Worm (Caenorhabditis elegans): ENCODE measurements around the gene gur-5.

The gur-5 gene

DNA sequence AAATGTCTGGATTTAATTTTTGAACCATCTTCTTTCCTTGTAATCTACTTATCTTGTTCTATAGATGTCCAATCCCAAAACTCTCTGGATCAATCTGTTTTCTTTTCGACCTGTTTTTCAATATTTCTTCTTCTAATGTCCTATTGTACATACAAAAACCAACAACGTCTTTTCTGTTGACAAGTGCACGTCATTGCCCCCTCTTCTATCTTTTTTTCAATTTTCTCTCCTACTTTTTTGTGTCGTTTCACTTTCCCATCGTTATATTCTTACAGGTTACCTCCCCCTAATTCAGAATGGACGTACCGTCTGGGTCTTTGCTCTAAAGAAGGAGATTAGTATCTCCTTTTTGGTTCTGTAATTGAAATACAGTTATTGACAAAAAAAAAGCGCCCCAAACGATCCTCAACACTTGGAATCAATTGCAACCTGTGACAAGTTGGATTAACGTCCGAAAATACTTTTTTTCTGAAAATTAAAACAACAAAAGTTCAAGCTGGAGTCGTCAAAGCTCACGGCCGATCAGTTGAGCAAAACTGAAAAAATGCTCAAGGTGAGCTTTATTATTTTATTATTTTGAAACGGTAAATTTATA is 37.7 kb downstream of the gur-5 start, which contains the start of gene vhp-1:
TSS of gene vhp-1 (plus strand) at position 545 of the 595 bp plus-strand sequence.
- no peak for TF ChIP-seq nhr-11 (tag; optimal IDR thresholded peaks at IDR 0.05)
- no peak for TF ChIP-seq ztf-4 (tag; optimal IDR thresholded peaks at IDR 0.05)
- TF ChIP-seq hmg-11 (tag; optimal IDR thresholded peaks at IDR 0.05) = no peak
- TF ChIP-seq tbx-2 (tag; optimal IDR thresholded peaks at IDR 0.05) = no peak
- no peak for TF ChIP-seq R02D3.7 (tag; optimal IDR thresholded peaks at IDR 0.05)
- peak; percentile 16 for TF ChIP-seq nhr-23 (tag; optimal IDR thresholded peaks at IDR 0.05)
- peak; percentile 61 for TF ChIP-seq pha-4 (tag; optimal IDR thresholded peaks at IDR 0.05)
- no peak for TF ChIP-seq ZK546.5 (tag; optimal IDR thresholded peaks at IDR 0.05)

DNA sequence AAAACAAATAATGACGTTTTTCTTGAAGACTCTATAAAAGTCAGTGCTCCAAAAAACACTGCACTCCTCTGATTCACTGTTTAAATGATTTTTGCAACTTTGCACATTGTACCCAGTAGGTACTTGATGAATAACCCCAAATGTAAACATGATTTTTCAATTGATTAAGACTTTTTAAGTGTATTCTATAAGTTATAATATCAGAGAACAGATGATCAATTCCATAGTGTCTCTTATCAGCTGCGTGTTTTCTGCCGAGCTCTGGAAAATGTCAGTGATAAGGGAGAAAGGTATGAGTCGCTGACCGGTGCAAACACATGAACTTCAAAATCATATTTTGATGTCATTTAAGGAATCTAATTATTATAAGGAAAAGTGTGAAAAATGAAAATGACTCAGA is 38.6 kb downstream of the gur-5 start:
- peak; percentile 99 for TF ChIP-seq pqm-1 (tag; optimal IDR thresholded peaks at IDR 0.05)
- TF ChIP-seq jun-1 (tag; optimal IDR thresholded peaks at IDR 0.05) = peak; percentile 83
- TF ChIP-seq daf-12 (tag; optimal IDR thresholded peaks at IDR 0.05) = no peak
- TF ChIP-seq elt-2 (tag; optimal IDR thresholded peaks at IDR 0.05) = peak; percentile 100
- no peak for TF ChIP-seq hmg-11 (tag; optimal IDR thresholded peaks at IDR 0.05)
- TF ChIP-seq pha-4 (tag; optimal IDR thresholded peaks at IDR 0.05) = peak; percentile 88
- TF ChIP-seq nhr-76 (tag; optimal IDR thresholded peaks at IDR 0.05) = no peak

DNA sequence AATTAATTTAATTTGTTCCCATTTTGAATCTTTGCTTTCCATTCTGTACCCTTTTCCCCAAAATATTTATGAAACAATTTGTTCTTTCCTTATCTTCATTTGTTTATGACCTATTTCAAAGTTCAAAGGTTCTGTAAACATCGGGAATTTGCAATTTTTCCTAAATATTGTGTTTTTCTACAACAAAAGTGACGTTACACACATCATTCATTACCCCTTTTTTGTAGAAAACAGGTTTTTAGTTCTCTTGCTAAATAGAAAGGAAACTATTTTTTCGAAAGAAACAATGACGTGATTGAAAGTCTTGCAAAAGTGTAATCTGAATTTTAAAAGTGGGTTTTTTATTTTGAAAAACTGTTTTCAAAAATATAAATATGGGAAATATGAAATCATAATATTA is 39.5 kb downstream of the gur-5 start:
- no peak for TF ChIP-seq pqm-1 (tag; optimal IDR thresholded peaks at IDR 0.05)
- no peak for TF ChIP-seq nhr-76 (tag; optimal IDR thresholded peaks at IDR 0.05)
- TF ChIP-seq ceh-28 (tag; optimal IDR thresholded peaks at IDR 0.05) = no peak
- no peak for TF ChIP-seq egl-27 (tag; optimal IDR thresholded peaks at IDR 0.05)
- no peak for TF ChIP-seq hmg-11 (tag; optimal IDR thresholded peaks at IDR 0.05)
- no peak for TF ChIP-seq nhr-43 (tag; optimal IDR thresholded peaks at IDR 0.05; ENCODE audit: poor library complexity, severe bottlenecking)
- TF ChIP-seq eor-1 (tag; optimal IDR thresholded peaks at IDR 0.05) = no peak
- peak; percentile 5 for TF ChIP-seq pha-4 (tag; optimal IDR thresholded peaks at IDR 0.05)
- no peak for TF ChIP-seq ZK546.5 (tag; optimal IDR thresholded peaks at IDR 0.05)
- peak; percentile 15 for TF ChIP-seq elt-1 (tag; optimal IDR thresholded peaks at IDR 0.05)
- TF ChIP-seq nhr-12 (tag; optimal IDR thresholded peaks at IDR 0.05) = no peak
- no peak for TF ChIP-seq fkh-10 (GFP tag; optimal IDR thresholded peaks at IDR 0.05)

DNA sequence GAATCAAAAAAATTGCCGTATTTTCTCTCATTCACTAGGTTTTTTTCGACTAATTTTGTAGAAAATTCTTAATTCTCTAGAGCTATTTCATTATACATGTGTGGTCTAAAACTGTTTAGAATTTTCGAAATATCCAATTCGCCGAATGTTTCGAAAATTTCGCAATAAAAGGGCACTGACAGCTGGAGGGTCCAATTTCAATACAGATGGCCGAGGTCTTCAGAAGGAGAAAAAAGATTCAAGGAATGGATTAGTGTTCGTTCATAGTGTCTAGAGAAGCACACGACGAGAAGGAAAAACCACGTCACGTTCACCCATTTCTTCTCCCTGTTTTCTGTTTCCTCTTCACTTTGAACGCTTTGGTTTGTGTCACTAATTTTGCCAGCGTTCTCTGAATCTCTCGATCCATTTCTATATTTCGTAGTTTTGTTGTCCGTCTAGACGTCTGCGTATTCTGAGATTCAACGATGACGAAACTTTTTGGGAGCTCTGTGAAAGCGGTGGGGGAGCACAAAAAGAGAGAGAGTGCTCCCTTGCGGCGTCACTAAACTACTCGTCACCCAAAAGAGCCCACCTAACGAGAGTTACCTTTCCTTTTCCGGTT is 41.0 kb downstream of the gur-5 start:
- TF ChIP-seq pha-4 (tag; optimal IDR thresholded peaks at IDR 0.05) (peak; percentile 87), skn-1 (tag; optimal IDR thresholded peaks at IDR 0.05) (peak; percentile 76), jun-1 (tag; optimal IDR thresholded peaks at IDR 0.05) (peak; percentile 62), mml-1 (tag; optimal IDR thresholded peaks at IDR 0.05) (no peak), nhr-76 (tag; optimal IDR thresholded peaks at IDR 0.05) (no peak), lin-39 (tag; optimal IDR thresholded peaks at IDR 0.05) (peak; percentile 80), fkh-2 (tag; optimal IDR thresholded peaks at IDR 0.05) (no peak), lsy-12 (tag; optimal IDR thresholded peaks at IDR 0.05) (no peak), nhr-25 (tag; optimal IDR thresholded peaks at IDR 0.05) (no peak), elt-1 (tag; optimal IDR thresholded peaks at IDR 0.05) (peak; percentile 5), daf-12 (tag; optimal IDR thresholded peaks at IDR 0.05) (no peak), nhr-11 (tag; optimal IDR thresholded peaks at IDR 0.05) (peak; percentile 23), nhr-77 (tag; optimal IDR thresholded peaks at IDR 0.05) (no peak), nhr-43 (tag; optimal IDR thresholded peaks at IDR 0.05; ENCODE audit: poor library complexity, severe bottlenecking) (no peak), nhr-12 (tag; optimal IDR thresholded peaks at IDR 0.05) (no peak), snpc-4 (tag; optimal IDR thresholded peaks at IDR 0.05) (peak; percentile 16), elt-3 (tag; optimal IDR thresholded peaks at IDR 0.05) (no peak), ceh-9 (tag; optimal IDR thresholded peaks at IDR 0.05) (no peak), eor-1 (tag; optimal IDR thresholded peaks at IDR 0.05) (no peak), mdl-1 (tag; optimal IDR thresholded peaks at IDR 0.05) (peak; percentile 34), unc-62 (GFP tag; optimal IDR thresholded peaks at IDR 0.05) (no peak), aly-2 (tag; optimal IDR thresholded peaks at IDR 0.05) (no peak), ceh-28 (tag; optimal IDR thresholded peaks at IDR 0.05) (peak; percentile 57), ztf-4 (tag; optimal IDR thresholded peaks at IDR 0.05) (no peak), egl-27 (tag; optimal IDR thresholded peaks at IDR 0.05) (no peak), nhr-67 (tag; optimal IDR thresholded peaks at IDR 0.05) (no peak), nhr-28 (tag; optimal IDR thresholded peaks at IDR 0.05) (no peak), pqm-1 (tag; optimal IDR thresholded peaks at IDR 0.05) (peak; percentile 13), zag-1 (tag; optimal IDR thresholded peaks at IDR 0.05) (no peak), nhr-23 (tag; optimal IDR thresholded peaks at IDR 0.05) (no peak), elt-2 (tag; optimal IDR thresholded peaks at IDR 0.05) (peak; percentile 44), ztf-11 (tag; optimal IDR thresholded peaks at IDR 0.05) (no peak), nfya-1 (tag; optimal IDR thresholded peaks at IDR 0.05; ENCODE audit: insufficient read depth) (peak; percentile 83), sea-2 (GFP tag; optimal IDR thresholded peaks at IDR 0.05) (no peak), lin-15B (tag; optimal IDR thresholded peaks at IDR 0.05) (no peak), ceh-16 (tag; optimal IDR thresholded peaks at IDR 0.05) (no peak), egl-5 (tag; optimal IDR thresholded peaks at IDR 0.05) (peak; percentile 29), fos-1 (tag; optimal IDR thresholded peaks at IDR 0.05) (no peak)

Measured in whole organism, L3 larva.